4 worm cellular contexts compared by ENCODE assay signal in the genomic region with DNA sequence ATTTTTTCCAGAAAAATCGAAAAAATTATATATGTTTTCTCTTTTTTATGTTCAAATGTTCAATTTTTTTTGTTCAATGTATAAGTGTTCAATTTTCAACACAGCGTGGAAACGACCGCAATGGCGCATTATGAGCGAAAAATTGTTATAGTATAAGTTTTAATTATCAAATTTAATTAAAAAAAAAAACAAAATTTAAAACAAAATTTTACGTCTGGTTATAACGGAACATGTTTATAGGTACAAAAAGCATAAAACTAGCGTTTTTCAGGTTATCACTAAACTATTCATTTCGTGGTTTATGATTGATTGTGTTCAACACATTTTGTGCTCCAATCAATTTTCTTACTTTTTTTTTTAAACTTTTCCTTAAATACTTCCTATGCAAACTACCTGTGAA.
A peak's percentile ranks its signal among the peaks of the same experiment; 100 is the strongest.
TF ChIP-seq lines count a peak whose summit lies in the region.

TSS of gene nhr-106 (plus strand) at position 301 of the 400 bp plus-strand sequence.

TF ChIP-seq in whole organism, L2 larva, 48 proteins besides CTCF, POLR2A, EP300 and RAD21:
- peak; percentile 41 for TF ChIP-seq fos-1 (tag; optimal IDR thresholded peaks at IDR 0.05; lab: Kevin White, UChicago)
- TF ChIP-seq lin-11 (tag; optimal IDR thresholded peaks at IDR 0.05; lab: Kevin White, UChicago): no peak

TF ChIP-seq in whole organism, L3 larva, 47 proteins besides CTCF, POLR2A, EP300 and RAD21:
- TF ChIP-seq ceh-28 (tag; optimal IDR thresholded peaks at IDR 0.05; lab: Kevin White, UChicago) (no peak), mml-1 (tag; optimal IDR thresholded peaks at IDR 0.05; lab: Kevin White, UChicago) (no peak), egl-27 (tag; optimal IDR thresholded peaks at IDR 0.05; lab: Kevin White, UChicago) (no peak), pqm-1 (tag; optimal IDR thresholded peaks at IDR 0.05; lab: Kevin White, UChicago) (peak; percentile 6), pha-4 (tag; optimal IDR thresholded peaks at IDR 0.05; lab: Kevin White, UChicago) (no peak), elt-2 (tag; optimal IDR thresholded peaks at IDR 0.05; lab: Kevin White, UChicago) (peak; percentile 39)
TF ChIP-seq in whole organism, L3 larva: peak in this region for 2.

TF ChIP-seq in whole organism, L4 larva, 104 proteins besides CTCF, POLR2A, EP300 and RAD21:
- TF ChIP-seq nhr-42 (GFP tag; IDR thresholded peaks at IDR 0.05; lab: Robert Waterston, UW) (no peak), nhr-28 (tag; optimal IDR thresholded peaks at IDR 0.05; lab: Kevin White, UChicago) (peak; percentile 78), daf-16 (GFP tag; optimal IDR thresholded peaks at IDR 0.05; lab: Kevin White, UChicago) (no peak), daf-16 (tag; optimal IDR thresholded peaks at IDR 0.05; lab: Kevin White, UChicago) (peak; percentile 26), dmd-6 (GFP tag; IDR thresholded peaks at IDR 0.05; lab: Robert Waterston, UW) (peak; percentile 48; the same call in 1 of the 2 replicates), ctbp-1 (GFP tag; IDR thresholded peaks at IDR 0.05; lab: Robert Waterston, UW) (no peak), pqm-1 (tag; optimal IDR thresholded peaks at IDR 0.05; lab: Kevin White, UChicago) (peak; percentile 20)

TF ChIP-seq in whole organism, young adult, 124 proteins besides CTCF, POLR2A, EP300 and RAD21:
- TF ChIP-seq nhr-80 (tag; optimal IDR thresholded peaks at IDR 0.05; lab: Kevin White, UChicago) (peak; percentile 27), snpc-4 (GFP tag; optimal IDR thresholded peaks at IDR 0.05; lab: Kevin White, UChicago) (no peak), snpc-4 (tag; optimal IDR thresholded peaks at IDR 0.05; lab: Kevin White, UChicago) (no peak), nhr-27 (tag; optimal IDR thresholded peaks at IDR 0.05; lab: Kevin White, UChicago) (no peak), dox-1 (GFP tag; IDR thresholded peaks at IDR 0.05; lab: Robert Waterston, UW) (no peak), ztf-25 (GFP tag; IDR thresholded peaks at IDR 0.05; lab: Robert Waterston, UW) (no peak), rcor-1 (GFP tag; IDR thresholded peaks at IDR 0.05; lab: Robert Waterston, UW) (no peak), D2030.7 (GFP tag; IDR thresholded peaks at IDR 0.05; lab: Robert Waterston, UW) (no peak), nhr-179 (tag; optimal IDR thresholded peaks at IDR 0.05; lab: Kevin White, UChicago) (no peak)
